Worm (Caenorhabditis elegans): ENCODE measurements around the gene T05A8.8.

The T05A8.8 gene

ce11 chrII:2695079-2695478 is 41.4 kb upstream of the T05A8.8 start:
- TF ChIP-seq ces-1 (GFP tag; optimal IDR thresholded peaks at IDR 0.05) (peak; percentile 18), mep-1 (tag; optimal IDR thresholded peaks at IDR 0.05) (no peak)

DNA sequence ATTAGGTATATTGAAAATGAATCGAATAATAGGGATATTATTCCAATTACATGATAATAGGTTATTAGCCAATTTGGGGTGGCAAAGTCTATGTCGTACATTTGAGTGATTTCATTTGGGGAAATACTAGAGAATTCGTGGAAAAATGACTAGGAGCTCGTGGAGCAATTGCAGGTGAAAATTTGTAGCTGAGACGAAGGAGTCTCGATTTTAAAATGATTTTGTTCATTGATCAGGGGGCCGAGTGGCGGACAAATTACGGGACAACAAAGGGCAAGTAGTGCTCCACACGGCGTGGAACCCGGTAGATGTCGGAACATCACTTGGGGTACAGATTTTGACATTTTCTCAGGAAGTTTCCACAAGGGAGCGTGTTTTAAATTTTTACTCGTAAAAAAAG is 38.1 kb upstream of the T05A8.8 start, which contains the start of gene sri-62:
Gene sri-62 (minus strand): TSS at position 101 of the 400 bp plus-strand sequence.
- no peak for TF ChIP-seq ham-2 (GFP tag; optimal IDR thresholded peaks at IDR 0.05)
- TF ChIP-seq ceh-43 (GFP tag; optimal IDR thresholded peaks at IDR 0.05), result no peak
- no peak for TF ChIP-seq bed-3 (GFP tag; optimal IDR thresholded peaks at IDR 0.05)
- no peak for TF ChIP-seq tbx-8 (GFP tag; optimal IDR thresholded peaks at IDR 0.05)
- TF ChIP-seq ceh-83 (GFP tag; optimal IDR thresholded peaks at IDR 0.05), result no peak

ce11 chrII:2700229-2700628 is 36.2 kb upstream of the T05A8.8 start, which contains the start of gene sri-61:
sri-61 (minus strand) TSS chrII:2700329.
- TF ChIP-seq hlh-1 (tag; optimal IDR thresholded peaks at IDR 0.05) (no peak), mep-1 (tag; optimal IDR thresholded peaks at IDR 0.05) (no peak), snpc-4 (tag; optimal IDR thresholded peaks at IDR 0.05) (no peak), M03D4.4 (tag; optimal IDR thresholded peaks at IDR 0.05) (no peak), mls-2 (tag; optimal IDR thresholded peaks at IDR 0.05) (no peak)

ce11 chrII:2702757-2703156 is 33.7 kb upstream of the T05A8.8 start, which contains the start of gene sri-60:
sri-60 (minus strand) TSS chrII:2702857.
- TF ChIP-seq blmp-1 (tag; optimal IDR thresholded peaks at IDR 0.05), result no peak
- no peak for TF ChIP-seq ces-1 (GFP tag; optimal IDR thresholded peaks at IDR 0.05)
- no peak for TF ChIP-seq unc-62 (GFP tag; optimal IDR thresholded peaks at IDR 0.05)
- no peak for TF ChIP-seq drap-1 (GFP tag; optimal IDR thresholded peaks at IDR 0.05)
- no peak for TF ChIP-seq unc-120 (tag; optimal IDR thresholded peaks at IDR 0.05; ENCODE audit: poor library complexity, severe bottlenecking)
- TF ChIP-seq sem-2 (GFP tag; optimal IDR thresholded peaks at IDR 0.05), result no peak
- TF ChIP-seq nhr-12 (tag; optimal IDR thresholded peaks at IDR 0.05), result no peak
- TF ChIP-seq tbx-8 (GFP tag; optimal IDR thresholded peaks at IDR 0.05), result no peak
- no peak for TF ChIP-seq nhr-2 (tag; optimal IDR thresholded peaks at IDR 0.05)
- TF ChIP-seq lin-13 (tag; optimal IDR thresholded peaks at IDR 0.05), result no peak
- no peak for TF ChIP-seq sptf-1 (tag; optimal IDR thresholded peaks at IDR 0.05)

DNA sequence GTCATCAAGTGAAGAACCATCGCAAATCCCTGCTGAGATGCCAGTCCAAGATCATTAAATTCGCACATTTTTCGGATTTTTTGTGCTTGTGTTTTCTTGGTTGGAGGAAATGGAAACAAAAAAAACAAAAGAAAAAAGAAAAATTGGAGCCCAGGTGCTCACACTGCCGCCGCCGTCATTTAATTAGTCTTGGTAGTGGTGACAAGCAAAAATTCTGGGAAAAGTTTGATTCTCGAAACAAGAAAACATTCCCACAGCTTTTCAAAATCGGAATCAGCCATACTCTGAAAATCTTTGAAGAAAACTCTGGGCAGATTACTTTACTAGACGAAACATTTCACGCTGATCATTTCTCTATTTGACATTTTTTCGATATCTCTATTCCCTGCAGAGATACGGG is 31.3 kb upstream of the T05A8.8 start, which contains the start of gene srh-128:
Gene srh-128 (minus strand): TSS at position 101 of the 400 bp plus-strand sequence.
- TF ChIP-seq nhr-237 (tag; optimal IDR thresholded peaks at IDR 0.05) (no peak), ceh-39 (tag; optimal IDR thresholded peaks at IDR 0.05) (no peak), ham-2 (GFP tag; optimal IDR thresholded peaks at IDR 0.05) (no peak), tbx-8 (GFP tag; optimal IDR thresholded peaks at IDR 0.05) (no peak), pha-4 (tag; optimal IDR thresholded peaks at IDR 0.05) (no peak), nhr-76 (tag; optimal IDR thresholded peaks at IDR 0.05) (no peak), zip-8 (tag; optimal IDR thresholded peaks at IDR 0.05) (no peak), ztf-11 (tag; optimal IDR thresholded peaks at IDR 0.05) (no peak), drap-1 (GFP tag; optimal IDR thresholded peaks at IDR 0.05) (no peak)

DNA sequence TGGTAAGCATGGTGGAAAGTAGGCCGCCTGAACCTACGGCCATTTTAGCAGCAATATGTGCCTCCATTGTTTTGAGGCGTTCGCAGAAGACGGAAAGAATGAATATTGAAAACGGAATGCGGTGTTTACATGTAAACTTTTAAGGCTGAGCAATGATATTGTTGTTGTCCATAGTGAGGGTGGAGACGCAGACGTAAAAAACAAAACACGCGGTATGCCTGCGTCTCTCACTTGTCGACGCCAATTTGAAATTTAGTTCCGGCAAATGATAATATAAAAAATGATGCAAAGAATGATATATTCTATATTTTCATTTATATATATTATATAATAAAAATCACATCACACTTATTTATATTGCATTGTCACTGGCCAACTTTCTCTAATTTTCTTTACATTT is 28.6 kb upstream of the T05A8.8 start, which contains the start of gene Y47G7B.2:
Gene Y47G7B.2 (minus strand): TSS at position 143 of the 400 bp plus-strand sequence.
- TF ChIP-seq elt-3 (tag; optimal IDR thresholded peaks at IDR 0.05) (no peak), mls-2 (tag; optimal IDR thresholded peaks at IDR 0.05) (no peak), sem-2 (GFP tag; optimal IDR thresholded peaks at IDR 0.05) (no peak)

- no peak for TF ChIP-seq tbx-8 (GFP tag; optimal IDR thresholded peaks at IDR 0.05)
- no peak for TF ChIP-seq ham-2 (GFP tag; optimal IDR thresholded peaks at IDR 0.05)
- no peak for TF ChIP-seq flh-1 (GFP tag; optimal IDR thresholded peaks at IDR 0.05)
- no peak for TF ChIP-seq ceh-83 (GFP tag; optimal IDR thresholded peaks at IDR 0.05)
- TF ChIP-seq unc-120 (tag; optimal IDR thresholded peaks at IDR 0.05; ENCODE audit: poor library complexity, severe bottlenecking), result no peak
- no peak for TF ChIP-seq nhr-76 (tag; optimal IDR thresholded peaks at IDR 0.05)
- no peak for TF ChIP-seq ztf-11 (tag; optimal IDR thresholded peaks at IDR 0.05)
- TF ChIP-seq mls-2 (tag; optimal IDR thresholded peaks at IDR 0.05), result no peak
- TF ChIP-seq bed-3 (GFP tag; optimal IDR thresholded peaks at IDR 0.05), result no peak
Measured at ce11 chrII:2709942-2710341, 26.5 kb upstream of the T05A8.8 start, which contains the start of gene T05A8.1. T05A8.1 (minus strand) TSS chrII:2710042.

All from whole organism, mixed stage, embryonic.